Fruit fly (Drosophila melanogaster): ENCODE results near the gene CG4161.

The CG4161 gene

dm6 chr2L:15432260-15432659 lies 849 bp upstream of the CG4161 start (continued):
- no peak for TF ChIP-seq Gug (GFP tag; IDR thresholded peaks at IDR 0.05)
- TF ChIP-seq Bdp1 (GFP tag; optimal IDR thresholded peaks at IDR 0.05), result no peak
- no peak for TF ChIP-seq CG15601 (tag; optimal IDR thresholded peaks at IDR 0.05)
- no peak for TF ChIP-seq btn (GFP tag; optimal IDR thresholded peaks at IDR 0.05)
- no peak for TF ChIP-seq CG4282 (GFP tag; optimal IDR thresholded peaks at IDR 0.05)
- peak; percentile 51 to 64 for TF ChIP-seq chif (GFP tag; optimal IDR thresholded peaks at IDR 0.05)
- peak; percentile 20 for TF ChIP-seq CG17802 (tag; optimal IDR thresholded peaks at IDR 0.05)
- no peak for TF ChIP-seq CG13894 (tag; optimal IDR thresholded peaks at IDR 0.05)
- TF ChIP-seq CG12659 (GFP tag; optimal IDR thresholded peaks at IDR 0.05), result no peak
- TF ChIP-seq CG12219 (GFP tag; optimal IDR thresholded peaks at IDR 0.05), result no peak
- no peak for TF ChIP-seq Ravus (GFP tag; IDR thresholded peaks at IDR 0.05)
- no peak for TF ChIP-seq yki (optimal IDR thresholded peaks at IDR 0.05)
- no peak for TF ChIP-seq CG14014 (GFP tag; IDR thresholded peaks at IDR 0.05)
- TF ChIP-seq Oaz (GFP tag; IDR thresholded peaks at IDR 0.05), result no peak
- no peak for TF ChIP-seq CG11247 (GFP tag; IDR thresholded peaks at IDR 0.05)
- no peak for TF ChIP-seq al (GFP tag; IDR thresholded peaks at IDR 0.05)
- TF ChIP-seq lola (GFP tag; optimal IDR thresholded peaks at IDR 0.05), result peak in 1 of 3 experiments; percentile 53
- no peak for TF ChIP-seq hth (optimal IDR thresholded peaks at IDR 0.05)
- TF ChIP-seq cg (GFP tag; optimal IDR thresholded peaks at IDR 0.05), result no peak
- no peak for TF ChIP-seq CG6272 (GFP tag; IDR thresholded peaks at IDR 0.05)
- no peak for TF ChIP-seq PHDP (tag; optimal IDR thresholded peaks at IDR 0.05)
- no peak for TF ChIP-seq CG14441 (GFP tag; IDR thresholded peaks at IDR 0.05)
- TF ChIP-seq nerfin-2 (GFP tag; IDR thresholded peaks at IDR 0.05; ENCODE audit: partially characterized antibody), result no peak
- no peak for TF ChIP-seq fru (optimal IDR thresholded peaks at IDR 0.05)
- TF ChIP-seq Sin3A (optimal IDR thresholded peaks at IDR 0.05), result no peak
- TF ChIP-seq CG9727 (GFP tag; optimal IDR thresholded peaks at IDR 0.05), result peak; percentile 65
- no peak for TF ChIP-seq wek (GFP tag; optimal IDR thresholded peaks at IDR 0.05)
- no peak for TF ChIP-seq CG11695 (GFP tag; IDR thresholded peaks at IDR 0.05)
- TF ChIP-seq Atf6 (GFP tag; IDR thresholded peaks at IDR 0.05), result no peak
- TF ChIP-seq CG30431 (GFP tag; optimal IDR thresholded peaks at IDR 0.05), result no peak
- peak; percentile 29 for TF ChIP-seq Ssrp (tag; optimal IDR thresholded peaks at IDR 0.05)
- TF ChIP-seq dysf (GFP tag; IDR thresholded peaks at IDR 0.05), result no peak
- TF ChIP-seq tll (GFP tag; optimal IDR thresholded peaks at IDR 0.05), result no peak
- no peak for TF ChIP-seq CG4360 (GFP tag; IDR thresholded peaks at IDR 0.05)
- no peak for TF ChIP-seq ham (GFP tag; IDR thresholded peaks at IDR 0.05)
- TF ChIP-seq CG2120 (GFP tag; optimal IDR thresholded peaks at IDR 0.05), result no peak
- no peak for TF ChIP-seq CG32772 (GFP tag; IDR thresholded peaks at IDR 0.05)
- no peak for TF ChIP-seq mirr (GFP tag; optimal IDR thresholded peaks at IDR 0.05)
- TF ChIP-seq Hsf (GFP tag; optimal IDR thresholded peaks at IDR 0.05), result peak; percentile 8
- no peak for TF ChIP-seq MESR4 (GFP tag; optimal IDR thresholded peaks at IDR 0.05)
- no peak for TF ChIP-seq CG6765 (GFP tag; optimal IDR thresholded peaks at IDR 0.05)
- TF ChIP-seq CG30020 (tag; optimal IDR thresholded peaks at IDR 0.05), result no peak
- TF ChIP-seq CG18476 (GFP tag; optimal IDR thresholded peaks at IDR 0.05), result no peak
- no peak for TF ChIP-seq CG34224 (GFP tag; IDR thresholded peaks at IDR 0.05; ENCODE audit: partially characterized antibody)
- TF ChIP-seq CG10543 (GFP tag; optimal IDR thresholded peaks at IDR 0.05), result no peak
- TF ChIP-seq sr (GFP tag; IDR thresholded peaks at IDR 0.05), result no peak
- TF ChIP-seq corto (GFP tag; optimal IDR thresholded peaks at IDR 0.05), result no peak
- TF ChIP-seq CG18619 (GFP tag; optimal IDR thresholded peaks at IDR 0.05), result no peak
- TF ChIP-seq BtbVII (GFP tag; optimal IDR thresholded peaks at IDR 0.05), result no peak
- TF ChIP-seq Sox102F (GFP tag; optimal IDR thresholded peaks at IDR 0.05), result peak; percentile 46
- peak; percentile 43 for TF ChIP-seq Blimp-1 (GFP tag; optimal IDR thresholded peaks at IDR 0.05)
- TF ChIP-seq CrebB (tag; optimal IDR thresholded peaks at IDR 0.05), result no peak
- no peak for TF ChIP-seq pfk (GFP tag; optimal IDR thresholded peaks at IDR 0.05)
